Worm (Caenorhabditis elegans) whole organism, young adult: ENCODE results near the gene med-2.

Experiments
- B0261.1 ChIP-seq: sonication (generic microtip); optimal IDR thresholded peaks from 2 replicates; lab custom pipeline; 2016; ENCODE audit warnings: mild to moderate bottlenecking, missing genetic modification characterization, moderate library complexity, missing compliant biosample characterization
- K11D2.4 ChIP-seq: fragments of 200-800 bp; sonication (Bioruptor generic); IDR thresholded peaks from 2 replicates; pipeline ENCODE4 v1.3.6; 2022; ENCODE audit warnings: missing genetic modification reagents, missing genetic modification characterization, missing compliant biosample characterization
- ama-1 ChIP-seq, 3 experiments: fragments of 150-350 bp in 1 of 3; sonication (generic microtip) in 2 of 3; optimal IDR thresholded peaks; 2 replicates each; lab custom pipeline; 2014 to 2018; ENCODE audit warnings: missing biosample characterization in 2 of 3, missing genetic modification characterization in 2 of 3, missing genetic modification reagents in 2 of 3
- bed-1 ChIP-seq: fragments of 200-800 bp; sonication (Bioruptor generic); IDR thresholded peaks from 2 replicates; pipeline ENCODE4 v1.3.6; 2022; ENCODE audit warnings: missing genetic modification reagents, missing genetic modification characterization, missing compliant biosample characterization
- cebp-1 ChIP-seq, 2 experiments: fragments of 200-800 bp in 1 of 2; sonication (Bioruptor generic) in 1 of 2; sonication (generic microtip) in 1 of 2; IDR thresholded peaks in 1 of 2; optimal IDR thresholded peaks in 1 of 2; 2 replicates each; pipeline versions ENCODE4 v1.3.6 to Lab custom; 2017 to 2022; ENCODE audit warnings: missing compliant biosample characterization in 2 of 2, missing genetic modification characterization in 2 of 2, mild to moderate bottlenecking in 1 of 2, missing genetic modification reagents in 1 of 2, moderate library complexity in 1 of 2
- ceh-27 ChIP-seq: fragments of 200-800 bp; sonication (Bioruptor generic); optimal IDR thresholded peaks from 2 replicates; lab custom pipeline; 2018; ENCODE audit warnings: mild to moderate bottlenecking, missing genetic modification characterization, moderate library complexity, missing compliant biosample characterization
- him-1 ChIP-seq: sonication (generic microtip); optimal IDR thresholded peaks from 2 replicates; lab custom pipeline; 2016; ENCODE audit warnings: missing genotype, missing genetic modification reagents, missing genetic modification characterization, missing compliant biosample characterization
- let-607 ChIP-seq, 2 experiments: fragments of 200-800 bp in 1 of 2; sonication (Bioruptor generic) in 1 of 2; sonication (generic microtip) in 1 of 2; optimal IDR thresholded peaks; 2 replicates each; lab custom pipeline; 2016 to 2018; ENCODE audit warnings: mild to moderate bottlenecking in 2 of 2, missing compliant biosample characterization in 2 of 2, missing genetic modification characterization in 2 of 2, moderate library complexity in 2 of 2, missing genotype in 1 of 2
- nhr-90 ChIP-seq: sonication (generic microtip); optimal IDR thresholded peaks from 2 replicates; lab custom pipeline; 2016; ENCODE audit warnings: missing genotype, mild to moderate bottlenecking, missing genetic modification characterization, missing compliant biosample characterization
- pbrm-1 ChIP-seq: fragments of 200-800 bp; sonication (Bioruptor generic); IDR thresholded peaks from 2 replicates; pipeline ENCODE4 v1.3.6; 2022; ENCODE audit warnings: missing genetic modification reagents, missing genetic modification characterization, missing compliant biosample characterization
- tlf-1 ChIP-seq: fragments of 200-800 bp; sonication (Bioruptor generic); optimal IDR thresholded peaks from 2 replicates; lab custom pipeline; 2018; ENCODE audit warnings: mild to moderate bottlenecking, missing genetic modification characterization, missing compliant biosample characterization
- ztf-3 ChIP-seq: fragments of 200-800 bp; sonication (Bioruptor generic); optimal IDR thresholded peaks from 2 replicates; lab custom pipeline; 2018; ENCODE audit warnings: mild to moderate bottlenecking, missing genetic modification characterization, missing compliant biosample characterization

- TF ChIP-seq B0261.1 (tag; lab: Kevin White, UChicago): no peak
- TF ChIP-seq pbrm-1 (GFP tag; lab: Robert Waterston, UW): no peak
- TF ChIP-seq nhr-90: no peak
- no peak for TF ChIP-seq him-1 (tag; lab: Kevin White, UChicago)
- TF ChIP-seq ama-1 (optimal IDR thresholded peaks at IDR 0.05; lab: Kevin White, UChicago): no peak
- no peak for TF ChIP-seq ama-1 (GFP tag; optimal IDR thresholded peaks at IDR 0.05; lab: Kevin White, UChicago)
- no peak for TF ChIP-seq let-607 (tag; optimal IDR thresholded peaks at IDR 0.05; lab: Kevin White, UChicago)
- no peak for TF ChIP-seq cebp-1 (GFP tag; IDR thresholded peaks at IDR 0.05; lab: Robert Waterston, UW)
- no peak for TF ChIP-seq cebp-1 (tag; optimal IDR thresholded peaks at IDR 0.05; lab: Kevin White, UChicago)
- TF ChIP-seq K11D2.4 (GFP tag; lab: Robert Waterston, UW): no peak
- TF ChIP-seq ztf-3 (GFP tag; lab: Kevin White, UChicago): no peak
- no peak for TF ChIP-seq ceh-27
- no peak for TF ChIP-seq tlf-1 (GFP tag; lab: Kevin White, UChicago)
- TF ChIP-seq bed-1 (GFP tag; lab: Robert Waterston, UW): no peak
Measured at ce11 chrIII:6888999-6889824, 4.9 kb downstream of the med-2 start, which contains the start of the genes brd-1 and K04C2.2.
